Fruit fly (Drosophila melanogaster): ENCODE data around the gene Lip1.
A peak's percentile ranks its signal among the peaks of the same experiment; 100 is the strongest.

Lip1 gene

dm6 chr2L:10701499-10702062 lies at the start of gene Lip1:
TSS of gene Lip1 (minus strand) at chr2L:10701544.
- peak; percentile 23 for TF ChIP-seq svp (GFP tag)
- TF ChIP-seq CG8319 (GFP tag; optimal IDR thresholded peaks at IDR 0.05) = no peak
- no peak for TF ChIP-seq CG11902 (GFP tag; optimal IDR thresholded peaks at IDR 0.05)
- peak; percentile 15 for TF ChIP-seq fkh (GFP tag; optimal IDR thresholded peaks at IDR 0.05)

dm6 chr2L:10749607-10750467 lies 48.5 kb upstream of the Lip1 start:
- no peak for TF ChIP-seq Eip75B (GFP tag; optimal IDR thresholded peaks at IDR 0.05)
- no peak for TF ChIP-seq CG32006 (GFP tag; optimal IDR thresholded peaks at IDR 0.05)
- no peak for TF ChIP-seq Eip93F (GFP tag; optimal IDR thresholded peaks at IDR 0.05)
- no peak for TF ChIP-seq dsx (GFP tag; optimal IDR thresholded peaks at IDR 0.05; ENCODE audit: poor library complexity, severe bottlenecking)
- no peak for TF ChIP-seq CG6163 (GFP tag; IDR thresholded peaks at IDR 0.05)
- TF ChIP-seq svp (GFP tag) = peak; percentile 62
- no peak for TF ChIP-seq cyc (GFP tag; optimal IDR thresholded peaks at IDR 0.05)
- no peak for TF ChIP-seq Smox (GFP tag; optimal IDR thresholded peaks at IDR 0.05)
- no peak for TF ChIP-seq pdm3 (GFP tag; optimal IDR thresholded peaks at IDR 0.05)
- peak; percentile 43 for TF ChIP-seq vri (GFP tag; optimal IDR thresholded peaks at IDR 0.05)
- TF ChIP-seq Hr39 (GFP tag; optimal IDR thresholded peaks at IDR 0.05) = no peak

- no peak for TF ChIP-seq fkh (GFP tag; optimal IDR thresholded peaks at IDR 0.05)
- no peak for TF ChIP-seq CG8632 (GFP tag; optimal IDR thresholded peaks at IDR 0.05)
- peak; percentile 7 for TF ChIP-seq CG31627 (GFP tag; optimal IDR thresholded peaks at IDR 0.05)
- peak; percentile 80 for TF ChIP-seq Eip78C (GFP tag)
- peak; percentile 62 for TF ChIP-seq CG32006 (GFP tag; optimal IDR thresholded peaks at IDR 0.05)
- TF ChIP-seq fd85E (GFP tag; optimal IDR thresholded peaks at IDR 0.05) = no peak
- no peak for TF ChIP-seq spab (GFP tag; optimal IDR thresholded peaks at IDR 0.05)
- no peak for TF ChIP-seq CG9139 (GFP tag; optimal IDR thresholded peaks at IDR 0.05)
- no peak for TF ChIP-seq CG1621 (tag; optimal IDR thresholded peaks at IDR 0.05)
- peak; percentile 76 for TF ChIP-seq CG15336 (GFP tag; IDR thresholded peaks at IDR 0.05)
- TF ChIP-seq Hr38 (GFP tag; optimal IDR thresholded peaks at IDR 0.05) = no peak
- TF ChIP-seq ss (GFP tag; optimal IDR thresholded peaks at IDR 0.05) = no peak
- no peak for TF ChIP-seq vri (GFP tag; optimal IDR thresholded peaks at IDR 0.05)
- TF ChIP-seq salr (GFP tag; optimal IDR thresholded peaks at IDR 0.05) = peak in 1 of 2 experiments; percentile 39
- TF ChIP-seq Sox15 (GFP tag; optimal IDR thresholded peaks at IDR 0.05) = no peak
- no peak for TF ChIP-seq Sox102F (GFP tag; optimal IDR thresholded peaks at IDR 0.05)
- TF ChIP-seq Lpt (GFP tag; optimal IDR thresholded peaks at IDR 0.05) = peak; percentile 35
- no peak for TF ChIP-seq Blimp-1 (GFP tag; optimal IDR thresholded peaks at IDR 0.05)
- no peak for TF ChIP-seq CG10631 (GFP tag; optimal IDR thresholded peaks at IDR 0.05)
- TF ChIP-seq CG7368 (GFP tag; optimal IDR thresholded peaks at IDR 0.05) = no peak
- TF ChIP-seq esn (GFP tag; optimal IDR thresholded peaks at IDR 0.05) = no peak
- TF ChIP-seq eg (GFP tag; IDR thresholded peaks at IDR 0.05) = peak; percentile 80
- peak; percentile 60; the same call in 2 of the 3 replicates for TF ChIP-seq CG8119 (GFP tag; IDR thresholded peaks at IDR 0.05)
- no peak for TF ChIP-seq CG10669 (GFP tag; optimal IDR thresholded peaks at IDR 0.05)
- peak; percentile 65; the same call in 1 of the 3 replicates for TF ChIP-seq CG6163 (GFP tag; IDR thresholded peaks at IDR 0.05)
- TF ChIP-seq Smox (GFP tag; optimal IDR thresholded peaks at IDR 0.05) = no peak
- TF ChIP-seq Hr4 (GFP tag; optimal IDR thresholded peaks at IDR 0.05) = peak; percentile 76
- no peak for TF ChIP-seq Met (GFP tag; optimal IDR thresholded peaks at IDR 0.05)
- TF ChIP-seq pdm3 (GFP tag; optimal IDR thresholded peaks at IDR 0.05) = no peak
- peak; percentile 48 for TF ChIP-seq CG3919 (GFP tag; optimal IDR thresholded peaks at IDR 0.05)
- no peak for TF ChIP-seq CG4318 (GFP tag; optimal IDR thresholded peaks at IDR 0.05)
- no peak for TF ChIP-seq Ets96B (tag; optimal IDR thresholded peaks at IDR 0.05)
- peak; percentile 56 for TF ChIP-seq net (GFP tag; optimal IDR thresholded peaks at IDR 0.05)
- TF ChIP-seq dsx (GFP tag; optimal IDR thresholded peaks at IDR 0.05; ENCODE audit: poor library complexity, severe bottlenecking) = no peak
- peak; percentile 39 for TF ChIP-seq Gug (GFP tag; IDR thresholded peaks at IDR 0.05)
- peak; percentile 47 for TF ChIP-seq CG6276 (GFP tag; optimal IDR thresholded peaks at IDR 0.05)
- TF ChIP-seq CG8319 (GFP tag; optimal IDR thresholded peaks at IDR 0.05) = no peak
- TF ChIP-seq CG3032 (tag; optimal IDR thresholded peaks at IDR 0.05) = no peak
- TF ChIP-seq Eip75B (GFP tag; optimal IDR thresholded peaks at IDR 0.05) = no peak
- peak; percentile 10 for TF ChIP-seq Hr39 (GFP tag; optimal IDR thresholded peaks at IDR 0.05)
Measured at dm6 chr2L:10748218-10748617, 46.9 kb upstream of the Lip1 start.
